Worm (Caenorhabditis elegans): Measurements from ENCODE around the gene R04B5.1.
A peak's percentile ranks its signal among the peaks of the same experiment; 100 is the strongest.

R04B5.1 gene

DNA sequence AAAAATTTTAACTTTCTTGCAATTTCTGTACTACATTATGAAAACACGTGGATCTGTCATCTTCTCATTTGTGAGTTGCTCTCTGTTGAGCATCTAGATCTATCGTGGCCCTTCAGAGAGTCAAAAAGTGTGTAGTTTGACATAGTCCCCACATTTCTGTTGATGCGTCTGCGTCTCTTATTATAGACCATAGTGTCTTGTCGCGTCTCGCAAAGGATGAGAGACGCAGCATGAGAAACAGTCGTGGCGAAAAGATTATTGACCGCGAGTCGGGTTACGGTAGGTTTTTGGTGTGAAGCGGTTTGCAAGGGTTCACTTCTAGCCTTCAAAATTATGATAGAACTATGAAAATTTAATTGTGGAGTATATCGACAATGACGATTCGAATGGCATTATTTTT is 35.9 kb downstream of the R04B5.1 start:
- no peak for TF ChIP-seq eor-1 (tag; optimal IDR thresholded peaks at IDR 0.05)
- peak; percentile 34 for TF ChIP-seq elt-2 (tag; optimal IDR thresholded peaks at IDR 0.05)
- TF ChIP-seq nhr-237 (tag; optimal IDR thresholded peaks at IDR 0.05) = no peak
- no peak for TF ChIP-seq nhr-43 (tag; optimal IDR thresholded peaks at IDR 0.05; ENCODE audit: poor library complexity, severe bottlenecking)
- peak; percentile 84 for TF ChIP-seq pha-4 (tag; optimal IDR thresholded peaks at IDR 0.05)
- TF ChIP-seq lin-39 (tag; optimal IDR thresholded peaks at IDR 0.05) = peak; percentile 72
- peak; percentile 1 for TF ChIP-seq lsy-12 (tag; optimal IDR thresholded peaks at IDR 0.05)
- TF ChIP-seq sea-2 (GFP tag; optimal IDR thresholded peaks at IDR 0.05) = no peak
- TF ChIP-seq tbx-2 (tag; optimal IDR thresholded peaks at IDR 0.05) = peak; percentile 38
- TF ChIP-seq unc-62 (GFP tag; optimal IDR thresholded peaks at IDR 0.05) = peak; percentile 21
- TF ChIP-seq egl-5 (tag; optimal IDR thresholded peaks at IDR 0.05) = peak; percentile 66
- peak; percentile 34 for TF ChIP-seq snpc-4 (tag; optimal IDR thresholded peaks at IDR 0.05)
- TF ChIP-seq R02D3.7 (tag; optimal IDR thresholded peaks at IDR 0.05) = peak; percentile 43
- TF ChIP-seq nhr-25 (tag; optimal IDR thresholded peaks at IDR 0.05) = peak; percentile 65
- peak; percentile 55 for TF ChIP-seq pqm-1 (tag; optimal IDR thresholded peaks at IDR 0.05)
- TF ChIP-seq mdl-1 (tag; optimal IDR thresholded peaks at IDR 0.05) = no peak
- TF ChIP-seq jun-1 (tag; optimal IDR thresholded peaks at IDR 0.05) = no peak
- TF ChIP-seq ceh-28 (tag; optimal IDR thresholded peaks at IDR 0.05) = peak; percentile 68
- TF ChIP-seq nhr-23 (tag; optimal IDR thresholded peaks at IDR 0.05) = peak; percentile 17
- TF ChIP-seq nhr-76 (tag; optimal IDR thresholded peaks at IDR 0.05) = no peak
- TF ChIP-seq ceh-16 (tag; optimal IDR thresholded peaks at IDR 0.05) = no peak
- peak; percentile 45 for TF ChIP-seq lin-15B (tag; optimal IDR thresholded peaks at IDR 0.05)
- TF ChIP-seq nfya-1 (tag; optimal IDR thresholded peaks at IDR 0.05; ENCODE audit: insufficient read depth) = peak; percentile 94
- TF ChIP-seq hmg-11 (tag; optimal IDR thresholded peaks at IDR 0.05) = peak; percentile 22
- no peak for TF ChIP-seq nhr-67 (tag; optimal IDR thresholded peaks at IDR 0.05)
- no peak for TF ChIP-seq nhr-11 (tag; optimal IDR thresholded peaks at IDR 0.05)

DNA sequence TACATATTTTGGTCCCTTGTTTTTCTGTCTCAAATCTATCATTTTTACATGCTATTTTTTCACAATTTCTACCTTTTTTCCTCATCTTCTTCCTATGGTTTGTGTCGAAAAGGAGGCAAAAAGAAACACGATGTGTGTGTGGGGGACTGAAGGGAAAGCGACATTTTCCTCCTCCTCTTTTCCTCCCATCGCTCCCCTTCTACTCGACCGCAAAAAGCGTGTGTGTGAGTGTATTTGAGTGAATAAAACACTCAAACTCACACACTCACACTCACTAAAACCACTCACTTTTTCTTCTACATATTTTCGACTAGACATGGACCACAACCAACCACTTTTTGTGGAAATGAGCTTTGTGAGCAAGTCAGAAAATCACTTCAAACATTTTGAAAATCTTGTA is 36.7 kb downstream of the R04B5.1 start:
- TF ChIP-seq elt-2 (tag; optimal IDR thresholded peaks at IDR 0.05) (peak; percentile 24), elt-3 (tag; optimal IDR thresholded peaks at IDR 0.05) (no peak), nhr-77 (tag; optimal IDR thresholded peaks at IDR 0.05) (no peak), nfya-1 (tag; optimal IDR thresholded peaks at IDR 0.05; ENCODE audit: insufficient read depth) (peak; percentile 53), ceh-16 (tag; optimal IDR thresholded peaks at IDR 0.05) (no peak), hmg-11 (tag; optimal IDR thresholded peaks at IDR 0.05) (peak; percentile 45), ceh-9 (tag; optimal IDR thresholded peaks at IDR 0.05) (no peak), aly-2 (tag; optimal IDR thresholded peaks at IDR 0.05) (no peak), snpc-4 (tag; optimal IDR thresholded peaks at IDR 0.05) (peak; percentile 30), tbx-2 (tag; optimal IDR thresholded peaks at IDR 0.05) (no peak), eor-1 (tag; optimal IDR thresholded peaks at IDR 0.05) (no peak), zag-1 (tag; optimal IDR thresholded peaks at IDR 0.05) (no peak), ceh-82 (tag; optimal IDR thresholded peaks at IDR 0.05) (no peak), elt-1 (tag; optimal IDR thresholded peaks at IDR 0.05) (no peak), mdl-1 (tag; optimal IDR thresholded peaks at IDR 0.05) (no peak), fos-1 (tag; optimal IDR thresholded peaks at IDR 0.05) (no peak), unc-62 (GFP tag; optimal IDR thresholded peaks at IDR 0.05) (no peak), fkh-2 (tag; optimal IDR thresholded peaks at IDR 0.05) (no peak), sea-2 (GFP tag; optimal IDR thresholded peaks at IDR 0.05) (no peak), egl-5 (tag; optimal IDR thresholded peaks at IDR 0.05) (no peak)

DNA sequence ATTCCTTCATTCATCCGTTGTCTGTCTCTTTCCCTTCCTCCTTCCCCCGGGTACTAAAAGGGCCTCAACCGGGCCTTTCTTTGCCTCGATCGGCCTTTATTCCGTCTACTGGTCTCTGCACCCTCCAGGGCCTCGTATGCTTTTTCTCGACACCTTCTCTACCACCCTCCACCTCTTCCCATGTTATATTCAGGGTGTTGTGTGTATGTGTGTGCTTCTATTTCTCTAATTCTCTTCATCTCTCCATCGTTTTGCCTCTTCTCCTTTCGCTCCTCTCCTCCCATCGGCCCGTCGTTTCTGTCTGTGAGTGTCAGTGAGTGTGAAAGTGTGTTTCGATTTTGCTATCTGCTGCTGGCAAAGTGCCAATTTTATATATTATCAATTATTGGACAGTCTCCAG is 38.3 kb downstream of the R04B5.1 start:
- no peak for TF ChIP-seq mml-1 (tag; optimal IDR thresholded peaks at IDR 0.05)
- no peak for TF ChIP-seq ama-1 (optimal IDR thresholded peaks at IDR 0.05)
- no peak for TF ChIP-seq nhr-77 (tag; optimal IDR thresholded peaks at IDR 0.05)
- TF ChIP-seq skn-1 (tag; optimal IDR thresholded peaks at IDR 0.05) = peak; percentile 58
- no peak for TF ChIP-seq ceh-82 (tag; optimal IDR thresholded peaks at IDR 0.05)
- no peak for TF ChIP-seq elt-3 (tag; optimal IDR thresholded peaks at IDR 0.05)
- no peak for TF ChIP-seq nhr-12 (tag; optimal IDR thresholded peaks at IDR 0.05)
- TF ChIP-seq daf-12 (tag; optimal IDR thresholded peaks at IDR 0.05) = no peak
- peak; percentile 78 for TF ChIP-seq nhr-25 (tag; optimal IDR thresholded peaks at IDR 0.05)
- TF ChIP-seq ztf-4 (tag; optimal IDR thresholded peaks at IDR 0.05) = no peak
- peak; percentile 89 for TF ChIP-seq elt-2 (tag; optimal IDR thresholded peaks at IDR 0.05)
- TF ChIP-seq ztf-11 (tag; optimal IDR thresholded peaks at IDR 0.05) = no peak
- TF ChIP-seq jun-1 (tag; optimal IDR thresholded peaks at IDR 0.05) = peak; percentile 65
- TF ChIP-seq eor-1 (tag; optimal IDR thresholded peaks at IDR 0.05) = no peak
- peak; percentile 93 for TF ChIP-seq pha-4 (tag; optimal IDR thresholded peaks at IDR 0.05)
- TF ChIP-seq nfya-1 (tag; optimal IDR thresholded peaks at IDR 0.05; ENCODE audit: insufficient read depth) = peak; percentile 87
- TF ChIP-seq ceh-28 (tag; optimal IDR thresholded peaks at IDR 0.05) = no peak
- TF ChIP-seq snpc-4 (tag; optimal IDR thresholded peaks at IDR 0.05) = peak; percentile 59
- peak; percentile 76 for TF ChIP-seq hmg-11 (tag; optimal IDR thresholded peaks at IDR 0.05)
- TF ChIP-seq nhr-28 (tag; optimal IDR thresholded peaks at IDR 0.05) = no peak
- TF ChIP-seq tbx-2 (tag; optimal IDR thresholded peaks at IDR 0.05) = peak; percentile 6
- TF ChIP-seq lin-15B (tag; optimal IDR thresholded peaks at IDR 0.05) = peak; percentile 36
- TF ChIP-seq ceh-16 (tag; optimal IDR thresholded peaks at IDR 0.05) = no peak
- no peak for TF ChIP-seq elt-1 (tag; optimal IDR thresholded peaks at IDR 0.05)
- no peak for TF ChIP-seq nhr-237 (tag; optimal IDR thresholded peaks at IDR 0.05)
- TF ChIP-seq lin-39 (tag; optimal IDR thresholded peaks at IDR 0.05) = peak; percentile 46
- no peak for TF ChIP-seq fkh-10 (GFP tag; optimal IDR thresholded peaks at IDR 0.05)
- TF ChIP-seq sea-2 (GFP tag; optimal IDR thresholded peaks at IDR 0.05) = no peak
- no peak for TF ChIP-seq ceh-9 (tag; optimal IDR thresholded peaks at IDR 0.05)
- no peak for TF ChIP-seq egl-27 (tag; optimal IDR thresholded peaks at IDR 0.05)
- no peak for TF ChIP-seq fkh-2 (tag; optimal IDR thresholded peaks at IDR 0.05)
- no peak for TF ChIP-seq ZK546.5 (tag; optimal IDR thresholded peaks at IDR 0.05)
- peak; percentile 2 for TF ChIP-seq mdl-1 (tag; optimal IDR thresholded peaks at IDR 0.05)
- TF ChIP-seq R02D3.7 (tag; optimal IDR thresholded peaks at IDR 0.05) = no peak
- TF ChIP-seq zag-1 (tag; optimal IDR thresholded peaks at IDR 0.05) = no peak
